Fruit fly (Drosophila melanogaster): ENCODE measurements around the gene CG32486.
A peak's percentile ranks its signal among the peaks of the same experiment; 100 is the strongest.

Gene CG32486

DNA sequence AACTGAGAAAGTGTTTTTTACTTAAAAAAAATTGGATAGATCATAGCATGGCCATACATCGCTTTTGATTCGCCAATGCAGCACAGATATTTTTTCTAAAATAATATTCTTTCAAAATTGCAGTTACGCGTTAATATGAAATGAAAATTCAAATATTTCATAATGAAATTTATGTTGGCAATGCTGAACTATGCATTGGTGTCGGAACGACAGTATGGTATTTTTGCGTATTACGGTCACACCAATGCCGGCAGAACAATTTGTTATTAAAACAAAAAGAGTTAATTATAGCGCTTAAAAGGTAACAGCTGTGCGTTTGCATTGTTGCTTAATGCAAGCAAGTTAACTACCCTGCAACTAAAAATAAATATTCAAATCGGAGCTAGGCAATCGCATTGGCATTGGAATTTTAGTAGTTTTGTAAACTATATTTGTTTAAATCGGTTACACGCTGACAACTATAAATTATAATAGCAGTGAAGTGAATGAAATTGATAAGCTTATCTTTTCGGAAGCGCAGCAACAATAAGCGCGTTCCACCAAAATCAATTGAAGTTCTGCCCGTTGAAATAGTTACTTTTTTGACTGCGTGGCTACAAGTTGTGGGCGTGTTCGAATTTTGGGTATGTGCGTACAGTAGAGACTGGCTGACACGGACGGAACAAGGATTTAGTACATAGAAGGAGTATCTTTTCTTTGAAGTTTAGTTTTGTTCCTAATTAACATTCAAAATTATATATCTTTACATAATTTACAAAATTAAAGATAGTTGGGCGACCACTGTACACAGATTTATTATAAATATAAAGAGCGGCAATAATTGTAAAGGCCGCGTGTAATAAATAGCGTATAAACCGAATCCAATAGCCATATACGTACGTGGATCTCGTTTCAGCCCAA lies 28.2 kb downstream of the CG32486 start, which contains the start of gene Prx4 (continued):
- TF ChIP-seq grn (GFP tag; optimal IDR thresholded peaks at IDR 0.05) (no peak), dan (GFP tag; IDR thresholded peaks at IDR 0.05) (no peak), CG10209 (GFP tag; optimal IDR thresholded peaks at IDR 0.05) (peak; percentile 71), CG2116 (GFP tag; optimal IDR thresholded peaks at IDR 0.05) (no peak), vvl (GFP tag; IDR thresholded peaks at IDR 0.05) (peak; percentile 88; the same call in 1 of the 2 replicates), Atf-2 (GFP tag; optimal IDR thresholded peaks at IDR 0.05) (no peak), CG13123 (GFP tag; optimal IDR thresholded peaks at IDR 0.05) (no peak), lab (GFP tag; optimal IDR thresholded peaks at IDR 0.05) (peak; percentile 86), ac (GFP tag; optimal IDR thresholded peaks at IDR 0.05) (no peak), bigmax (GFP tag; optimal IDR thresholded peaks at IDR 0.05) (no peak), maf-S (GFP tag; optimal IDR thresholded peaks at IDR 0.05) (no peak), H2.0 (GFP tag; IDR thresholded peaks at IDR 0.05) (peak; percentile 56), CG13775 (GFP tag; optimal IDR thresholded peaks at IDR 0.05) (peak; percentile 62), CG2129 (GFP tag; IDR thresholded peaks at IDR 0.05; ENCODE audit: partially characterized antibody) (no peak), CG18599 (GFP tag; optimal IDR thresholded peaks at IDR 0.05) (peak; percentile 81), D19B (GFP tag; optimal IDR thresholded peaks at IDR 0.05) (peak; percentile 61), tx (GFP tag; optimal IDR thresholded peaks at IDR 0.05) (no peak), kni (GFP tag; optimal IDR thresholded peaks at IDR 0.05) (no peak), trh (GFP tag; optimal IDR thresholded peaks at IDR 0.05) (no peak), CG6272 (GFP tag; IDR thresholded peaks at IDR 0.05) (no peak), peb (GFP tag; IDR thresholded peaks at IDR 0.05) (peak; percentile 41; the same call in 1 of the 2 replicates), CG4360 (GFP tag; IDR thresholded peaks at IDR 0.05) (0 out of 2 replicates have a peak, but pooled peaks have one; percentile 49), CG2199 (GFP tag; IDR thresholded peaks at IDR 0.05) (no peak), Sin3A (optimal IDR thresholded peaks at IDR 0.05) (no peak), repo (GFP tag; optimal IDR thresholded peaks at IDR 0.05) (no peak), CG17186 (GFP tag; optimal IDR thresholded peaks at IDR 0.05) (no peak), CHES-1-like (GFP tag; optimal IDR thresholded peaks at IDR 0.05) (no peak), kay (GFP tag; optimal IDR thresholded peaks at IDR 0.05) (no peak), Side (GFP tag; optimal IDR thresholded peaks at IDR 0.05) (no peak), exex (tag; optimal IDR thresholded peaks at IDR 0.05) (peak; percentile 48), hb (GFP tag; IDR thresholded peaks at IDR 0.05; ENCODE audit: partially characterized antibody) (no peak), Doc2 (GFP tag; IDR thresholded peaks at IDR 0.05) (no peak), BEAF-32 (GFP tag; optimal IDR thresholded peaks at IDR 0.05) (peak; percentile 9), lilli (GFP tag; optimal IDR thresholded peaks at IDR 0.05) (peak; percentile 73), CG11398 (GFP tag; optimal IDR thresholded peaks at IDR 0.05) (no peak), z (GFP tag; IDR thresholded peaks at IDR 0.05) (no peak), CG2202 (tag; optimal IDR thresholded peaks at IDR 0.05) (peak; percentile 53), CG14014 (GFP tag; IDR thresholded peaks at IDR 0.05) (peak; percentile 78), Sry-β (GFP tag; optimal IDR thresholded peaks at IDR 0.05) (no peak), Asciz (GFP tag; optimal IDR thresholded peaks at IDR 0.05) (peak; percentile 69), slbo (GFP tag; IDR thresholded peaks at IDR 0.05) (peak; percentile 88), Stat92E (GFP tag; optimal IDR thresholded peaks at IDR 0.05) (no peak), H15 (GFP tag; IDR thresholded peaks at IDR 0.05) (peak; percentile 57; the same call in 2 of the 3 replicates), Bteb2 (GFP tag; optimal IDR thresholded peaks at IDR 0.05) (peak; percentile 20), Gug (GFP tag; IDR thresholded peaks at IDR 0.05) (peak; percentile 78), CG34422 (GFP tag; IDR thresholded peaks at IDR 0.05) (peak; percentile 74), mld (GFP tag; IDR thresholded peaks at IDR 0.05; ENCODE audit: partially characterized antibody) (no peak), tap (tag; optimal IDR thresholded peaks at IDR 0.05) (peak; percentile 77), cas (GFP tag; IDR thresholded peaks at IDR 0.05) (no peak)

Data from whole organism, embryonic.